In the genomic region with DNA sequence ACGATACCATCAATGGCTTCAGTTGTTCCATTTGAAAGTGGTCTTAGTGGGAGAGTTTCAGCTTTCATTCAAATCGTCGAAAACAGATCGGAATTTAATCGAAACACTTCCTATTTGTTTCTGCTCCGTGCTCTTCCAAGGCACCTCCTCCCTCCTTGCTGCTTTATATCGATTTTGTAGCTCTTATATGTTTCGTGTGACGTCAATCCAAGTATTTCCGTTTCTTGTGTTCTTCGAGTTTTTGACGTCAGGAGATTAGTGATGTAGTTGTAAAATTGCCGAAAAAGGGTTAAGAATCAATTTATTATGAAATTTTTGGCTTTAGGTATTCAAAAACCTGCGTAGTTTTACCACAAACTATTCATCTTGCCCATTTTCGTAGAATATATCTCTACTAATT, we compare ENCODE assay signal across 6 worm cellular contexts.
TF ChIP-seq lines count a peak whose summit lies in the region.

ZK54.3 (minus strand) TSS at position 391 of the 400 bp plus-strand sequence.

TF ChIP-seq in whole organism, L1 larva, 84 proteins besides CTCF, POLR2A, EP300 and RAD21 (continues in another document):
- TF ChIP-seq nhr-47 (tag; optimal IDR thresholded peaks at IDR 0.05; lab: Kevin White, UChicago) (peak; percentile 17), ama-1 (optimal IDR thresholded peaks at IDR 0.05; lab: Kevin White, UChicago) (no peak), pag-3 (tag; optimal IDR thresholded peaks at IDR 0.05; lab: Kevin White, UChicago; ENCODE audit: borderline replicate concordance, insufficient read depth) (no peak), fkh-8 (tag; optimal IDR thresholded peaks at IDR 0.05; lab: Kevin White, UChicago) (peak; percentile 35), mdl-1 (tag; optimal IDR thresholded peaks at IDR 0.05; lab: Kevin White, UChicago) (no peak), fkh-4 (tag; optimal IDR thresholded peaks at IDR 0.05; lab: Kevin White, UChicago; ENCODE audit: borderline replicate concordance) (no peak), nhr-71 (tag; optimal IDR thresholded peaks at IDR 0.05; lab: Kevin White, UChicago) (peak; percentile 47), mep-1 (tag; optimal IDR thresholded peaks at IDR 0.05; lab: Kevin White, UChicago) (peak; percentile 13), aly-2 (tag; optimal IDR thresholded peaks at IDR 0.05; lab: Kevin White, UChicago) (no peak), hlh-17 (GFP tag; optimal IDR thresholded peaks at IDR 0.05; lab: Kevin White, UChicago; ENCODE audit: borderline replicate concordance) (no peak), unc-86 (tag; optimal IDR thresholded peaks at IDR 0.05; lab: Kevin White, UChicago) (peak; percentile 19), efl-3 (GFP tag; optimal IDR thresholded peaks at IDR 0.05; lab: Kevin White, UChicago) (no peak), nhr-85 (tag; lab: Kevin White, UChicago) (no peak), pqm-1 (tag; optimal IDR thresholded peaks at IDR 0.05; lab: Kevin White, UChicago) (no peak)

TF ChIP-seq in whole organism, L2 larva, 48 proteins besides CTCF, POLR2A, EP300 and RAD21:
- no peak for TF ChIP-seq snpc-4 (tag; optimal IDR thresholded peaks at IDR 0.05; lab: Kevin White, UChicago)
- no peak for TF ChIP-seq mdl-1 (tag; optimal IDR thresholded peaks at IDR 0.05; lab: Kevin White, UChicago)
- no peak for TF ChIP-seq sma-3 (GFP tag; optimal IDR thresholded peaks at IDR 0.05; lab: Kevin White, UChicago)
- no peak for TF ChIP-seq ztf-4 (tag; optimal IDR thresholded peaks at IDR 0.05; lab: Kevin White, UChicago)
- TF ChIP-seq C34F6.9 (tag; optimal IDR thresholded peaks at IDR 0.05; lab: Kevin White, UChicago) = peak; percentile 56
- peak; percentile 43 for TF ChIP-seq crh-2 (tag; optimal IDR thresholded peaks at IDR 0.05; lab: Kevin White, UChicago)
- peak; percentile 63 for TF ChIP-seq sma-9 (GFP tag; optimal IDR thresholded peaks at IDR 0.05; lab: Kevin White, UChicago)
- TF ChIP-seq sma-9 (tag; optimal IDR thresholded peaks at IDR 0.05; lab: Kevin White, UChicago) = no peak
- peak in 1 of 2 experiments; percentile 49 for TF ChIP-seq lsy-2 (tag; optimal IDR thresholded peaks at IDR 0.05; lab: Kevin White, UChicago)
- no peak for TF ChIP-seq elt-3 (tag; optimal IDR thresholded peaks at IDR 0.05; lab: Kevin White, UChicago)
- TF ChIP-seq unc-55 (GFP tag; optimal IDR thresholded peaks at IDR 0.05; lab: Kevin White, UChicago) = peak; percentile 93
TF ChIP-seq in whole organism, L2 larva: peak in this region for 5.

TF ChIP-seq in whole organism, L3 larva, 47 proteins besides CTCF, POLR2A, EP300 and RAD21:
- TF ChIP-seq egl-27 (tag; optimal IDR thresholded peaks at IDR 0.05; lab: Kevin White, UChicago) (no peak), nfya-1 (tag; optimal IDR thresholded peaks at IDR 0.05; lab: Kevin White, UChicago; ENCODE audit: insufficient read depth) (peak; percentile 51)

TF ChIP-seq in whole organism, L4 larva, 104 proteins besides CTCF, POLR2A, EP300 and RAD21 (continues in another document):
- TF ChIP-seq dmd-9 (GFP tag; IDR thresholded peaks at IDR 0.05; lab: Robert Waterston, UW) (no peak), hmg-1.1 (GFP tag; IDR thresholded peaks at IDR 0.05; lab: Robert Waterston, UW) (0 out of 2 replicates have a peak, but pooled peaks have one; percentile 9), lin-29 (GFP tag; IDR thresholded peaks at IDR 0.05; lab: Robert Waterston, UW) (no peak), ceh-44 (GFP tag; IDR thresholded peaks at IDR 0.05; lab: Robert Waterston, UW) (no peak), daf-16 (GFP tag; optimal IDR thresholded peaks at IDR 0.05; lab: Kevin White, UChicago) (no peak), daf-16 (tag; optimal IDR thresholded peaks at IDR 0.05; lab: Kevin White, UChicago) (no peak), nhr-77 (tag; optimal IDR thresholded peaks at IDR 0.05; lab: Kevin White, UChicago) (no peak), hlh-30 (tag; optimal IDR thresholded peaks at IDR 0.05; lab: Kevin White, UChicago; ENCODE audit: insufficient read depth) (no peak), F10B5.3 (tag; optimal IDR thresholded peaks at IDR 0.05; lab: Kevin White, UChicago) (no peak), ceh-28 (tag; optimal IDR thresholded peaks at IDR 0.05; lab: Kevin White, UChicago) (no peak), jun-1 (tag; optimal IDR thresholded peaks at IDR 0.05; lab: Kevin White, UChicago) (no peak), ceh-20 (GFP tag; IDR thresholded peaks at IDR 0.05; lab: Robert Waterston, UW) (no peak), lin-39 (tag; optimal IDR thresholded peaks at IDR 0.05; lab: Kevin White, UChicago) (no peak), egl-43 (GFP tag; IDR thresholded peaks at IDR 0.05; lab: Robert Waterston, UW) (no peak), mxl-3 (GFP tag; optimal IDR thresholded peaks at IDR 0.05; lab: Kevin White, UChicago) (no peak), mdl-1 (tag; optimal IDR thresholded peaks at IDR 0.05; lab: Kevin White, UChicago) (no peak), lin-13 (GFP tag; optimal IDR thresholded peaks at IDR 0.05; lab: Kevin White, UChicago) (no peak), dve-1 (tag; optimal IDR thresholded peaks at IDR 0.05; lab: Kevin White, UChicago; ENCODE audit: insufficient read depth) (peak; percentile 18), saeg-2 (GFP tag; IDR thresholded peaks at IDR 0.05; lab: Robert Waterston, UW) (no peak), lim-7 (GFP tag; IDR thresholded peaks at IDR 0.05; lab: Robert Waterston, UW) (no peak), lir-3 (tag; optimal IDR thresholded peaks at IDR 0.05; lab: Kevin White, UChicago) (no peak)

TF ChIP-seq in whole organism, late embryonic, 69 proteins besides CTCF, POLR2A, EP300 and RAD21:
- no peak for TF ChIP-seq unc-3 (GFP tag; conservative IDR thresholded peaks at IDR 0.05; lab: Robert Waterston, UW)
- TF ChIP-seq unc-3 (tag; optimal IDR thresholded peaks at IDR 0.05; lab: Kevin White, UChicago) = no peak
- TF ChIP-seq ceh-48 (tag; optimal IDR thresholded peaks at IDR 0.05; lab: Kevin White, UChicago) = peak; percentile 53
- no peak for TF ChIP-seq hlh-6 (tag; optimal IDR thresholded peaks at IDR 0.05; lab: Kevin White, UChicago)

TF ChIP-seq in whole organism, young adult, 124 proteins besides CTCF, POLR2A, EP300 and RAD21:
- TF ChIP-seq cebp-1 (GFP tag; IDR thresholded peaks at IDR 0.05; lab: Robert Waterston, UW) (no peak), cebp-1 (tag; optimal IDR thresholded peaks at IDR 0.05; lab: Kevin White, UChicago) (peak; percentile 38), athp-1 (tag; optimal IDR thresholded peaks at IDR 0.05; lab: Kevin White, UChicago) (no peak), lin-40 (tag; optimal IDR thresholded peaks at IDR 0.05; lab: Kevin White, UChicago) (peak; percentile 32)
